Worm (Caenorhabditis elegans): ENCODE results near the gene btb-20.

Gene btb-20

DNA sequence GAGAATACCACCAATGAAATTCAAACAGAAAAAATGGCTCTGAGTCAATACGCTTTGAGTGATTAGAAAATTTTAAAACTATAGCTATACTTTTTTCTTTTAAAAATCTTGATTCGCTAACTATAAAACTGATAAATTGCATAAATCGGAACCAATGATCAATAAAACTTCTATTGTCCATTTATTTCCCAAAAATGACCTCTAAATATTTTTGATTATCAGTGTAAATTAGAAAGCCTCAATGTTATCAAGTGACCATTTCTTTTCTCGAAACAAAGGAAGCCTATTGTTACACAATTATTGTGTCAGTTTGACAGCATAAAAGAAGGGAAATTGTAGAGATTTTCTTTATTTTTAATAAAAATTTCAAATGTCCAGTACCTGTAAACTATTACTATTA lies 23.2 kb downstream of the btb-20 start, which contains the start of gene K10H10.4:
K10H10.4 (plus strand) TSS at position 301 of the 400 bp plus-strand sequence.
- no peak for TF ChIP-seq mbf-1 (tag; optimal IDR thresholded peaks at IDR 0.05)
- TF ChIP-seq sma-9 (GFP tag; optimal IDR thresholded peaks at IDR 0.05), result no peak
- TF ChIP-seq sma-9 (tag; optimal IDR thresholded peaks at IDR 0.05), result no peak
- TF ChIP-seq nhr-6 (tag; optimal IDR thresholded peaks at IDR 0.05), result no peak
- TF ChIP-seq sem-4 (tag; optimal IDR thresholded peaks at IDR 0.05), result no peak
- TF ChIP-seq ceh-82 (tag; optimal IDR thresholded peaks at IDR 0.05), result no peak
- no peak for TF ChIP-seq unc-39 (tag; optimal IDR thresholded peaks at IDR 0.05)
- no peak for TF ChIP-seq unc-62 (GFP tag; optimal IDR thresholded peaks at IDR 0.05)

DNA sequence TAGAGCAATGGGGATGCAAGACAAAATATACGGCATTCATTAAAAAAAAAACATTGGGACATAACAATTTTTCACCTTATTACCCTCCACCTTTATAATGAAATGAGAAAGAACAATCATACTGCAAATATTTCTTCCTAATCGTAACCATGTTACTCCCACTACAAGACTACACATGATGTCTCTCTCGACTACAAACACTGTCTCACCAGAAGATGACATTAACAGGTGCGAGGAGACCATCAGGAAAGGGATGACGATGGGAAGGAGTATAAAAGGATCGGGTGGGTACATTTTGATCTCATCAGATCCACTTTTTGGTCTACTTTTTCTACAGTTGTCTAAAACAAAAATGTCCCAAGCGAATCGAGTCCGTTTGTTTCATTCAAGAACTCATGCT lies 25.5 kb downstream of the btb-20 start, which contains the start of gene dhs-8:
dhs-8 (plus strand) TSS at position 179 of the 400 bp plus-strand sequence.
- TF ChIP-seq nhr-129 (tag; optimal IDR thresholded peaks at IDR 0.05), result peak; percentile 29
- peak; percentile 57 for TF ChIP-seq sma-9 (GFP tag; optimal IDR thresholded peaks at IDR 0.05)
- no peak for TF ChIP-seq sma-9 (tag; optimal IDR thresholded peaks at IDR 0.05)
- no peak for TF ChIP-seq aly-2 (tag; optimal IDR thresholded peaks at IDR 0.05)

DNA sequence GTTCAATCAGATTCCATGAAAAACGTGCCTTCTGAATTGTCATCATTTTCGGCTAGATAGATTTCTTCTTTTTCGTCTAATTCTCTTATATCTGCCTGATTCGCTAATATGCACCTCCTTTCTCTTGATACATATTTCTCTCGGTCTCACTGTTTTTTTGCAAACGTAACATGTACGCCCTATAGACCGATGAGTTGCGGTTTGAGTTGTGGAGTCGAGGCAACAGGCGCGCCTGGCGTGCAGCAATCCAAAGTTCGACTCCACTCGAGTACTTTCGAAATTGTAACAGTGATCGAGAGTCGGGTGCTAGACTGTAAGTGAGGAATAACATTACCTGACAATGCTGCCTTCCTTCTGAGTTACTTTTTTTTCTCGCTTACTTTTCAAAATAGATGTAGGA lies 26.5 kb downstream of the btb-20 start:
- no peak for TF ChIP-seq ztf-1 (GFP tag; conservative IDR thresholded peaks at IDR 0.05)
- peak; percentile 53 for TF ChIP-seq nhr-23 (tag; optimal IDR thresholded peaks at IDR 0.05)
- TF ChIP-seq skn-1 (tag; optimal IDR thresholded peaks at IDR 0.05), result peak; percentile 14
- peak; percentile 91 for TF ChIP-seq sma-3 (GFP tag; optimal IDR thresholded peaks at IDR 0.05)
- peak; percentile 72 for TF ChIP-seq gmeb-1 (tag; optimal IDR thresholded peaks at IDR 0.05)
- TF ChIP-seq lsy-2 (tag; optimal IDR thresholded peaks at IDR 0.05), result peak; percentile 62 to 72
- no peak for TF ChIP-seq zag-1 (tag; optimal IDR thresholded peaks at IDR 0.05)
- no peak for TF ChIP-seq unc-39 (tag; optimal IDR thresholded peaks at IDR 0.05)
- TF ChIP-seq Y55F3AM.14 (GFP tag; optimal IDR thresholded peaks at IDR 0.05), result peak; percentile 62
- no peak for TF ChIP-seq ZK546.5 (tag; optimal IDR thresholded peaks at IDR 0.05)
- TF ChIP-seq fos-1 (tag; optimal IDR thresholded peaks at IDR 0.05), result peak; percentile 74
- no peak for TF ChIP-seq nhr-237 (tag; optimal IDR thresholded peaks at IDR 0.05)
- TF ChIP-seq unc-62 (GFP tag; optimal IDR thresholded peaks at IDR 0.05), result no peak
- TF ChIP-seq snpc-4 (tag; optimal IDR thresholded peaks at IDR 0.05), result peak; percentile 81
- TF ChIP-seq alr-1 (tag; optimal IDR thresholded peaks at IDR 0.05), result no peak
- no peak for TF ChIP-seq peb-1 (tag; optimal IDR thresholded peaks at IDR 0.05)
- peak; percentile 65 for TF ChIP-seq ztf-4 (tag; optimal IDR thresholded peaks at IDR 0.05)
- TF ChIP-seq elt-3 (tag; optimal IDR thresholded peaks at IDR 0.05), result no peak
- peak in 1 of 2 experiments; percentile 60 for TF ChIP-seq mdl-1 (tag; optimal IDR thresholded peaks at IDR 0.05)
- TF ChIP-seq sma-9 (GFP tag; optimal IDR thresholded peaks at IDR 0.05), result peak; percentile 78
- no peak for TF ChIP-seq sma-9 (tag; optimal IDR thresholded peaks at IDR 0.05)
- no peak for TF ChIP-seq R02D3.7 (tag; optimal IDR thresholded peaks at IDR 0.05)
- no peak for TF ChIP-seq aly-2 (tag; optimal IDR thresholded peaks at IDR 0.05)
- TF ChIP-seq nhr-11 (tag; optimal IDR thresholded peaks at IDR 0.05), result no peak
- TF ChIP-seq mab-5 (tag; optimal IDR thresholded peaks at IDR 0.05), result no peak
- TF ChIP-seq nhr-77 (tag; optimal IDR thresholded peaks at IDR 0.05), result peak; percentile 84
- no peak for TF ChIP-seq ztf-11 (tag; optimal IDR thresholded peaks at IDR 0.05)
- TF ChIP-seq ceh-16 (tag; optimal IDR thresholded peaks at IDR 0.05), result peak; percentile 72
- no peak for TF ChIP-seq ama-1 (optimal IDR thresholded peaks at IDR 0.05)
- TF ChIP-seq C34F6.9 (tag; optimal IDR thresholded peaks at IDR 0.05), result peak; percentile 61
- no peak for TF ChIP-seq nhr-12 (tag; optimal IDR thresholded peaks at IDR 0.05)
- peak; percentile 54 for TF ChIP-seq egl-27 (tag; optimal IDR thresholded peaks at IDR 0.05)
- TF ChIP-seq nhr-6 (tag; optimal IDR thresholded peaks at IDR 0.05), result no peak
- peak; percentile 93 for TF ChIP-seq nhr-21 (tag; optimal IDR thresholded peaks at IDR 0.05)
- TF ChIP-seq lin-39 (tag; optimal IDR thresholded peaks at IDR 0.05), result no peak
- peak; percentile 76 for TF ChIP-seq lin-13 (GFP tag; optimal IDR thresholded peaks at IDR 0.05)
- peak; percentile 70 for TF ChIP-seq F13H6.1 (tag; optimal IDR thresholded peaks at IDR 0.05)
- TF ChIP-seq dmd-4 (tag; optimal IDR thresholded peaks at IDR 0.05), result no peak
- peak; percentile 46 for TF ChIP-seq lin-11 (tag; optimal IDR thresholded peaks at IDR 0.05)
- TF ChIP-seq unc-55 (GFP tag; optimal IDR thresholded peaks at IDR 0.05), result peak; percentile 66
- no peak for TF ChIP-seq sem-4 (tag; optimal IDR thresholded peaks at IDR 0.05)
- TF ChIP-seq elt-1 (tag; optimal IDR thresholded peaks at IDR 0.05), result no peak
- no peak for TF ChIP-seq ceh-82 (tag; optimal IDR thresholded peaks at IDR 0.05)
- peak; percentile 86 for TF ChIP-seq nhr-129 (tag; optimal IDR thresholded peaks at IDR 0.05)
- TF ChIP-seq mbf-1 (tag; optimal IDR thresholded peaks at IDR 0.05), result peak; percentile 21
- no peak for TF ChIP-seq nhr-10 (tag; optimal IDR thresholded peaks at IDR 0.05)
- peak; percentile 54 for TF ChIP-seq blmp-1 (tag; optimal IDR thresholded peaks at IDR 0.05; ENCODE audit: insufficient read depth)
- TF ChIP-seq nhr-25 (tag; optimal IDR thresholded peaks at IDR 0.05), result peak; percentile 64
- peak; percentile 88 for TF ChIP-seq crh-2 (tag; optimal IDR thresholded peaks at IDR 0.05)

All from whole organism, L2 larva.